Fruit fly (Drosophila melanogaster) whole organism, embryonic: Measurements from ENCODE around the gene CG11698.

Experiments used
- Abd-B ChIP-seq: fragments of 200-800 bp; sonication (Bioruptor generic); optimal IDR thresholded peaks from 2 replicates; lab custom pipeline; 2018; ENCODE audit warnings: missing biosample characterization, mild to moderate bottlenecking, missing genetic modification characterization, moderate library complexity
- Ada2b ChIP-seq: fragments of 200-800 bp; sonication (Bioruptor generic); IDR thresholded peaks from 2 replicates; pipeline ENCODE4 v1.3.6; 2022; ENCODE audit warnings: missing biosample characterization, missing genetic modification characterization
- Atf6 ChIP-seq: fragments of 200-800 bp; sonication (Bioruptor generic); IDR thresholded peaks from 2 replicates; pipeline ENCODE4 v1.3.6; 2022; ENCODE audit warnings: missing biosample characterization, missing genetic modification characterization
- Bgb ChIP-seq: fragments of 200-800 bp; sonication (Bioruptor generic); IDR thresholded peaks from 2 replicates; pipeline ENCODE4 v1.3.6; 2022; ENCODE audit warnings: missing biosample characterization, missing genetic modification characterization; ENCODE audit not compliant: partially characterized antibody
- CG10979 ChIP-seq: fragments of 200-800 bp; sonication (Bioruptor generic); optimal IDR thresholded peaks from 2 replicates; lab custom pipeline; 2018; ENCODE audit warnings: missing biosample characterization, mild to moderate bottlenecking, missing genetic modification characterization, moderate library complexity
- CG11247 ChIP-seq: fragments of 200-800 bp; sonication (Bioruptor generic); IDR thresholded peaks from 2 replicates; pipeline ENCODE4 v1.3.6; 2022; ENCODE audit warnings: missing biosample characterization, missing genetic modification characterization
- CG11504 ChIP-seq: fragments of 200-800 bp; sonication (Bioruptor generic); optimal IDR thresholded peaks from 3 replicates; lab custom pipeline; 2019; ENCODE audit warnings: missing biosample characterization, mild to moderate bottlenecking, missing genetic modification characterization, moderate library complexity
- CG13296 ChIP-seq: fragments of 200-800 bp; sonication (Bioruptor generic); optimal IDR thresholded peaks from 3 replicates; lab custom pipeline; 2018; ENCODE audit warnings: missing biosample characterization, mild to moderate bottlenecking, missing genetic modification characterization
- CG15479 ChIP-seq: fragments of 200-800 bp; sonication (Bioruptor generic); optimal IDR thresholded peaks from 3 replicates; lab custom pipeline; 2019; ENCODE audit warnings: missing biosample characterization, mild to moderate bottlenecking, missing genetic modification characterization, moderate library complexity
- CG15601 ChIP-seq: fragments of 200-800 bp; sonication (Bioruptor generic); optimal IDR thresholded peaks from 3 replicates; lab custom pipeline; 2019; ENCODE audit warnings: missing biosample characterization, mild to moderate bottlenecking, missing genetic modification characterization, moderate library complexity
- CG1603 ChIP-seq: fragments of 200-800 bp; sonication (Bioruptor generic); optimal IDR thresholded peaks from 2 replicates; lab custom pipeline; 2019; ENCODE audit warnings: missing biosample characterization, mild to moderate bottlenecking, missing genetic modification characterization, moderate library complexity
- CG17802 ChIP-seq: fragments of 200-800 bp; sonication (Bioruptor generic); optimal IDR thresholded peaks from 2 replicates; lab custom pipeline; 2018; ENCODE audit warnings: missing biosample characterization, mild to moderate bottlenecking, missing genetic modification characterization, moderate library complexity
- CG2712 ChIP-seq: fragments of 200-800 bp; optimal IDR thresholded peaks from 3 replicates; lab custom pipeline; 2019; ENCODE audit warnings: missing biosample characterization, mild to moderate bottlenecking, missing genetic modification characterization, moderate library complexity
- CG2875 ChIP-seq: fragments of 200-800 bp; sonication (Bioruptor generic); optimal IDR thresholded peaks from 2 replicates; lab custom pipeline; 2017; ENCODE audit warnings: missing biosample characterization, mild to moderate bottlenecking, missing genetic modification characterization, missing genetic modification reagents
- CG31365 ChIP-seq: fragments of 200-800 bp; sonication (Bioruptor generic); optimal IDR thresholded peaks from 2 replicates; lab custom pipeline; 2018; ENCODE audit warnings: missing biosample characterization, mild to moderate bottlenecking, missing genetic modification characterization
- CG33557 ChIP-seq: fragments of 200-800 bp; sonication (Bioruptor generic); optimal IDR thresholded peaks from 2 replicates; lab custom pipeline; 2019; ENCODE audit warnings: missing biosample characterization, mild to moderate bottlenecking, missing genetic modification characterization, moderate library complexity
- CG34224 ChIP-seq: fragments of 200-800 bp; sonication (Bioruptor generic); IDR thresholded peaks from 3 replicates; pipeline ENCODE4 v1.3.6; 2022; ENCODE audit warnings: missing biosample characterization, missing genetic modification characterization; ENCODE audit not compliant: partially characterized antibody
- CG42726 ChIP-seq: fragments of 200-800 bp; sonication (Bioruptor generic); IDR thresholded peaks from 2 replicates; pipeline ENCODE4 v1.3.6; 2022; ENCODE audit warnings: missing biosample characterization, missing genetic modification characterization; ENCODE audit not compliant: partially characterized antibody
- CG43689 ChIP-seq: fragments of 200-800 bp; sonication (Bioruptor generic); IDR thresholded peaks from 2 replicates; pipeline ENCODE4 v1.3.6; 2022; ENCODE audit warnings: missing biosample characterization, missing genetic modification characterization
- CG6254 ChIP-seq: fragments of 200-800 bp; sonication (Bioruptor generic); optimal IDR thresholded peaks from 3 replicates; lab custom pipeline; 2017; ENCODE audit warnings: mild to moderate bottlenecking, missing biosample characterization, missing genetic modification reagents, missing genetic modification characterization
- CG6683 ChIP-seq: fragments of 200-800 bp; sonication (Bioruptor generic); optimal IDR thresholded peaks from 2 replicates; lab custom pipeline; 2017; ENCODE audit warnings: missing biosample characterization, mild to moderate bottlenecking, missing genetic modification characterization, missing genetic modification reagents
- CG8281 ChIP-seq: fragments of 200-800 bp; sonication (Bioruptor generic); optimal IDR thresholded peaks from 2 replicates; lab custom pipeline; 2018; ENCODE audit warnings: missing biosample characterization, mild to moderate bottlenecking, missing genetic modification characterization, moderate library complexity
- CG8388 ChIP-seq: fragments of 200-800 bp; sonication (Bioruptor generic); optimal IDR thresholded peaks from 2 replicates; lab custom pipeline; 2019; ENCODE audit warnings: missing biosample characterization, mild to moderate bottlenecking, missing genetic modification characterization, moderate library complexity
- CHES-1-like ChIP-seq: fragments of 200-800 bp; sonication (Bioruptor generic); optimal IDR thresholded peaks from 2 replicates; lab custom pipeline; 2016; ENCODE audit warnings: missing biosample characterization, missing genetic modification characterization
- CkIIα-i1 ChIP-seq: fragments of 200-800 bp; sonication (Bioruptor generic); IDR thresholded peaks from 2 replicates; pipeline ENCODE4 v1.3.6; 2022; ENCODE audit warnings: missing biosample characterization, missing genetic modification characterization
- CoRest ChIP-seq: fragments of 200-800 bp; sonication (Bioruptor generic); optimal IDR thresholded peaks from 3 replicates; lab custom pipeline; 2018; ENCODE audit warnings: missing biosample characterization, mild to moderate bottlenecking, missing genetic modification characterization, moderate library complexity
- Dip2 ChIP-seq: fragments of 200-800 bp; sonication (Bioruptor generic); IDR thresholded peaks from 2 replicates; pipeline ENCODE4 v1.3.6; 2022; ENCODE audit warnings: missing biosample characterization, missing genetic modification characterization
- Doc2 ChIP-seq: fragments of 200-800 bp; sonication (Bioruptor generic); IDR thresholded peaks from 2 replicates; pipeline ENCODE4 v1.3.6; 2022; ENCODE audit warnings: missing biosample characterization, missing genetic modification characterization
- E2f1 ChIP-seq: fragments of 200-800 bp; sonication (Bioruptor generic); IDR thresholded peaks from 2 replicates; pipeline ENCODE4 v1.3.6; 2022; ENCODE audit warnings: missing biosample characterization, missing genetic modification characterization
- HLHmδ ChIP-seq: fragments of 200-800 bp; sonication (Bioruptor generic); optimal IDR thresholded peaks from 2 replicates; lab custom pipeline; 2018; ENCODE audit warnings: missing biosample characterization, mild to moderate bottlenecking, missing genetic modification characterization, moderate library complexity
- HmgD ChIP-seq: fragments of 200-800 bp; sonication (Bioruptor generic); optimal IDR thresholded peaks from 3 replicates; lab custom pipeline; 2016; ENCODE audit warnings: missing biosample characterization, missing genetic modification characterization
- HmgZ ChIP-seq: fragments of 200-800 bp; sonication (Bioruptor generic); optimal IDR thresholded peaks from 2 replicates; lab custom pipeline; 2018; ENCODE audit warnings: missing biosample characterization, mild to moderate bottlenecking, missing genetic modification characterization
- Kr ChIP-seq: fragments of 200-800 bp; sonication (Bioruptor generic); optimal IDR thresholded peaks from 2 replicates; lab custom pipeline; 2017; ENCODE audit warnings: missing biosample characterization, mild to moderate bottlenecking, missing genetic modification characterization
- Lim3 ChIP-seq: fragments of 200-800 bp; sonication (Bioruptor generic); IDR thresholded peaks from 2 replicates; pipeline ENCODE4 v1.3.6; 2022; ENCODE audit warnings: missing biosample characterization, missing genetic modification characterization
- Max ChIP-seq: fragments of 200-800 bp; sonication (Bioruptor generic); optimal IDR thresholded peaks from 2 replicates; lab custom pipeline; 2016; ENCODE audit warnings: missing biosample characterization, mild to moderate bottlenecking, missing genetic modification characterization
- Meics ChIP-seq: fragments of 200-800 bp; sonication (Bioruptor generic); optimal IDR thresholded peaks from 2 replicates; lab custom pipeline; 2017; ENCODE audit warnings: missing biosample characterization, mild to moderate bottlenecking, missing genetic modification characterization
- NC2β ChIP-seq: fragments of 200-800 bp; sonication (Bioruptor generic); optimal IDR thresholded peaks from 2 replicates; lab custom pipeline; 2016; ENCODE audit warnings: missing biosample characterization, missing genetic modification characterization
- Nf-YC ChIP-seq: fragments of 200-800 bp; optimal IDR thresholded peaks from 3 replicates; lab custom pipeline; 2019; ENCODE audit warnings: missing biosample characterization, mild to moderate bottlenecking, missing genetic modification characterization, moderate library complexity
- Spps ChIP-seq: fragments of 200-800 bp; sonication (Bioruptor generic); optimal IDR thresholded peaks from 2 replicates; lab custom pipeline; 2018; ENCODE audit warnings: missing biosample characterization, mild to moderate bottlenecking, missing genetic modification characterization
- ap ChIP-seq: fragments of 200-800 bp; sonication (Bioruptor generic); IDR thresholded peaks from 2 replicates; pipeline ENCODE4 v1.3.6; 2022; ENCODE audit warnings: missing biosample characterization, missing genetic modification characterization
- ara ChIP-seq: fragments of 200-800 bp; sonication (Bioruptor generic); IDR thresholded peaks from 2 replicates; pipeline ENCODE4 v1.3.6; 2022; ENCODE audit warnings: missing biosample characterization, missing genetic modification characterization
- br ChIP-seq: fragments of >200 bp; optimal IDR thresholded peaks from 2 replicates; lab custom pipeline; 2017
- da ChIP-seq: fragments of 200-800 bp; sonication (Bioruptor generic); optimal IDR thresholded peaks from 2 replicates; lab custom pipeline; 2016; ENCODE audit warnings: missing biosample characterization, missing genetic modification characterization
- grn ChIP-seq: fragments of 200-800 bp; sonication (Bioruptor generic); optimal IDR thresholded peaks from 3 replicates; lab custom pipeline; 2017; ENCODE audit warnings: missing biosample characterization, missing genetic modification characterization
- kay ChIP-seq: fragments of 200-800 bp; sonication (Bioruptor generic); optimal IDR thresholded peaks from 2 replicates; lab custom pipeline; 2016; ENCODE audit warnings: missing biosample characterization, missing genetic modification characterization
- lola ChIP-seq, 3 experiments: fragments of >200 bp in 2 of 3; fragments of 200-800 bp in 1 of 3; sonication (Bioruptor generic) in 1 of 3; optimal IDR thresholded peaks; 2 replicates each; lab custom pipeline; 2017 to 2019; ENCODE audit warnings: missing biosample characterization in 3 of 3, missing genetic modification characterization in 3 of 3, mild to moderate bottlenecking in 1 of 3, moderate library complexity in 1 of 3
- oc ChIP-seq: fragments of 200-800 bp; sonication (Bioruptor generic); optimal IDR thresholded peaks from 2 replicates; lab custom pipeline; 2018; ENCODE audit warnings: missing biosample characterization, mild to moderate bottlenecking, missing genetic modification characterization, moderate library complexity
- sens ChIP-seq: fragments of 200-800 bp; sonication (Bioruptor generic); peaks from one replicate; lab custom pipeline; 2016; ENCODE audit warnings: missing biosample characterization, missing genetic modification characterization
- sim ChIP-seq: fragments of 200-800 bp; sonication (Bioruptor generic); IDR thresholded peaks from 2 replicates; pipeline ENCODE4 v1.3.6; 2022; ENCODE audit warnings: missing biosample characterization, missing genetic modification characterization
- sna ChIP-seq: fragments of 200-800 bp; sonication (Bioruptor generic); IDR thresholded peaks from 2 replicates; pipeline ENCODE4 v1.3.6; 2022; ENCODE audit warnings: missing biosample characterization, missing genetic modification characterization; ENCODE audit not compliant: partially characterized antibody
- wor ChIP-seq: fragments of 200-800 bp; sonication (Bioruptor generic); IDR thresholded peaks from 2 replicates; pipeline ENCODE4 v1.3.6; 2022; ENCODE audit warnings: missing biosample characterization, missing genetic modification characterization

CG11698 gene

DNA sequence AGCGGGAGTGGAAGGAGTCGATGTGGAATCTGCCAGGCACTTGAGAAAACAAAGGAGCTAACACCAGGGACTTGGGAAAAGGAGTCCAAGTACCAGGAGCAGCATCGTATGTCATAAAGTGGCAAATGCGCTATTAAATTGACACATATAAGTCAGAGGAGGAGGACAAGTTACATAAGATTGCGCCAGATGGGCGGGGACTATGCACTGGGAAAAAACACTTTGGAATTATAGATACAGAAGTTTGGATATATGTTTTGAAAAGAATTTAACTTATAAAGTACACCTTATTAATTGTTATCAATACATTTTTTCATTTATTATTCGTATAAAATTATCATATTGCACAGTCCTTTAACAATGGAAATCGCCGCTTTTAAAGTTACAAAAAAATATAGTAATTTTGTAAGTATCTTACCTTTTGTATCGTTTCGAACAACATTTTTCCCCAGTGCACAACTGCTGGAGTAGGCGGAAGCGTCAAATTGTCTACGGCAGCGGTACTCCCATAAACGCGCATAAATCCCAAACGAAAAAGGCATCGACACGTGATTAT, 24.1 kb downstream of the CG11698 start (continued):
- TF ChIP-seq CG2712 (tag; lab: Kevin White, UChicago), result peak; percentile 55
- TF ChIP-seq CG11504 (tag; lab: Kevin White, UChicago), result no peak
- no peak for TF ChIP-seq E2f1 (GFP tag; lab: Robert Waterston, UW)
- TF ChIP-seq CG33557 (GFP tag; lab: Kevin White, UChicago), result peak; percentile 47
- TF ChIP-seq da (GFP tag; lab: Kevin White, UChicago), result no peak
- no peak for TF ChIP-seq CkIIα-i1
- no peak for TF ChIP-seq grn
- TF ChIP-seq Bgb (GFP tag; lab: Robert Waterston, UW), result no peak
- no peak for TF ChIP-seq Ada2b (GFP tag; lab: Robert Waterston, UW)
- TF ChIP-seq Nf-YC, result no peak
- TF ChIP-seq Meics (GFP tag; lab: Kevin White, UChicago), result no peak
- no peak for TF ChIP-seq kay
- peak; percentile 79 for TF ChIP-seq sens (GFP tag; lab: Kevin White, UChicago)
- no peak for TF ChIP-seq HmgD (GFP tag; lab: Kevin White, UChicago)
- no peak for TF ChIP-seq CG6254 (GFP tag; lab: Kevin White, UChicago)
- no peak for TF ChIP-seq NC2β (GFP tag; lab: Kevin White, UChicago)
- no peak for TF ChIP-seq HLHmδ (GFP tag; lab: Kevin White, UChicago)
- no peak for TF ChIP-seq br (lab: Kevin White, UChicago)
- no peak for TF ChIP-seq ap (GFP tag; lab: Robert Waterston, UW)
- TF ChIP-seq sim (GFP tag; lab: Robert Waterston, UW), result no peak
- TF ChIP-seq CG42726 (GFP tag; lab: Robert Waterston, UW), result no peak
- TF ChIP-seq CG31365 (tag; lab: Kevin White, UChicago), result no peak
- no peak for TF ChIP-seq Spps (tag; lab: Kevin White, UChicago)
- no peak for TF ChIP-seq CG43689
- no peak for TF ChIP-seq ara
- TF ChIP-seq CG15479 (GFP tag; lab: Kevin White, UChicago), result no peak
- no peak for TF ChIP-seq sna
- TF ChIP-seq CG10979 (tag; lab: Kevin White, UChicago), result peak; percentile 44
- TF ChIP-seq Kr, result peak; percentile 39
- no peak for TF ChIP-seq oc (tag; lab: Kevin White, UChicago)
- TF ChIP-seq lola (GFP tag; optimal IDR thresholded peaks at IDR 0.05; lab: Kevin White, UChicago), result peak in 1 of 3 experiments; percentile 61
- TF ChIP-seq Lim3 (GFP tag; lab: Robert Waterston, UW), result no peak
- TF ChIP-seq HmgZ (tag; lab: Kevin White, UChicago), result no peak
- TF ChIP-seq CG13296 (GFP tag; lab: Kevin White, UChicago), result no peak
- TF ChIP-seq CG1603, result no peak
- peak; percentile 25 for TF ChIP-seq CoRest (tag; lab: Kevin White, UChicago)
- TF ChIP-seq CG15601 (tag; lab: Kevin White, UChicago), result no peak
- no peak for TF ChIP-seq CG34224 (GFP tag; lab: Robert Waterston, UW)
- no peak for TF ChIP-seq CG6683
- TF ChIP-seq Atf6 (GFP tag; lab: Robert Waterston, UW), result no peak
- TF ChIP-seq CG2875 (GFP tag; lab: Kevin White, UChicago), result no peak
- no peak for TF ChIP-seq Abd-B (GFP tag; lab: Kevin White, UChicago)
- TF ChIP-seq CG8281 (tag; lab: Kevin White, UChicago), result no peak
- TF ChIP-seq CHES-1-like (GFP tag; lab: Kevin White, UChicago), result no peak
- no peak for TF ChIP-seq Dip2 (GFP tag; lab: Robert Waterston, UW)
- TF ChIP-seq CG11247, result no peak
- no peak for TF ChIP-seq wor (GFP tag; lab: Robert Waterston, UW)
- TF ChIP-seq CG8388 (GFP tag; lab: Kevin White, UChicago), result peak; percentile 6
- no peak for TF ChIP-seq Doc2 (GFP tag; lab: Robert Waterston, UW)
- no peak for TF ChIP-seq CG17802
- no peak for TF ChIP-seq Max
